Fruit fly (Drosophila melanogaster): Measurements from ENCODE around the gene Tpi.

- TF ChIP-seq CrebA (GFP tag; optimal IDR thresholded peaks at IDR 0.05; ENCODE audit: borderline replicate concordance) (no peak), N (GFP tag; optimal IDR thresholded peaks at IDR 0.05) (no peak), Sp1 (GFP tag; optimal IDR thresholded peaks at IDR 0.05) (no peak), Dif (GFP tag; optimal IDR thresholded peaks at IDR 0.05; ENCODE audit: partially characterized antibody) (no peak), CG9705 (GFP tag; optimal IDR thresholded peaks at IDR 0.05) (no peak), woc (GFP tag; optimal IDR thresholded peaks at IDR 0.05) (no peak), dl (GFP tag; optimal IDR thresholded peaks at IDR 0.05; ENCODE audit: insufficient read depth in 1 of 2, partially characterized antibody in 2 of 2) (no peak), Hr78 (GFP tag; optimal IDR thresholded peaks at IDR 0.05) (no peak), Vsx2 (GFP tag; optimal IDR thresholded peaks at IDR 0.05; ENCODE audit: partially characterized antibody) (no peak), OdsH (GFP tag; optimal IDR thresholded peaks at IDR 0.05) (no peak), psq (GFP tag; optimal IDR thresholded peaks at IDR 0.05) (no peak), Myc (optimal IDR thresholded peaks at IDR 0.05) (peak; percentile 8), Hnf4 (GFP tag; optimal IDR thresholded peaks at IDR 0.05) (no peak)
These were observed 16.2 kb upstream of the Tpi start for dm6 chr3R:30150602-30151001.

Measured in whole organism, wandering third instar larva.